Worm (Caenorhabditis elegans) whole organism, late embryonic: ENCODE data around the gene spt-5.

ENCODE experiments used
- K02D7.2 ChIP-seq: sonication (generic microtip); optimal IDR thresholded peaks from 2 replicates; lab custom pipeline; 2017; ENCODE audit warnings: mild to moderate bottlenecking, missing genetic modification characterization, missing compliant biosample characterization
- ahr-1 ChIP-seq: sonication (generic microtip); optimal IDR thresholded peaks from 2 replicates; lab custom pipeline; 2016; ENCODE audit warnings: missing genetic modification characterization, missing compliant biosample characterization
- ama-1 ChIP-seq: fragments of 150-350 bp; optimal IDR thresholded peaks from 2 replicates; lab custom pipeline; 2014
- ceh-19 ChIP-seq: fragments of 200-800 bp; sonication (Bioruptor generic); optimal IDR thresholded peaks from 2 replicates; lab custom pipeline; 2018; ENCODE audit warnings: mild to moderate bottlenecking, missing genetic modification characterization, missing compliant biosample characterization
- ceh-2 ChIP-seq: sonication (generic microtip); optimal IDR thresholded peaks from 2 replicates; lab custom pipeline; 2016; ENCODE audit warnings: missing genotype, missing genetic modification characterization, missing compliant biosample characterization
- ceh-34 ChIP-seq: sonication (generic microtip); optimal IDR thresholded peaks from 2 replicates; lab custom pipeline; 2016; ENCODE audit warnings: mild to moderate bottlenecking, missing genetic modification characterization, missing compliant biosample characterization
- elt-4 ChIP-seq: sonication (generic microtip); optimal IDR thresholded peaks from 2 replicates; lab custom pipeline; 2016; ENCODE audit warnings: missing genetic modification characterization, missing compliant biosample characterization
- lin-11 ChIP-seq: fragments of 200-800 bp; sonication (Bioruptor generic); optimal IDR thresholded peaks from 2 replicates; lab custom pipeline; 2018; ENCODE audit warnings: mild to moderate bottlenecking, missing genetic modification characterization, missing compliant biosample characterization
- nhr-11 ChIP-seq: fragments of 150-350 bp; optimal IDR thresholded peaks from 2 replicates; lab custom pipeline; 2014; ENCODE audit warnings: missing biosample characterization, missing genetic modification characterization
- npax-4 ChIP-seq: sonication (generic microtip); optimal IDR thresholded peaks from 2 replicates; lab custom pipeline; 2016; ENCODE audit warnings: missing genetic modification characterization, missing compliant biosample characterization
- pqm-1 ChIP-seq: sonication (generic microtip); optimal IDR thresholded peaks from 2 replicates; lab custom pipeline; 2016; ENCODE audit warnings: missing genetic modification characterization, missing compliant biosample characterization
- sox-4 ChIP-seq: sonication (generic microtip); optimal IDR thresholded peaks from 2 replicates; lab custom pipeline; 2017; ENCODE audit warnings: mild to moderate bottlenecking, missing genetic modification characterization, inconsistent platforms, missing compliant biosample characterization
- unc-42 ChIP-seq: sonication (generic microtip); optimal IDR thresholded peaks from 2 replicates; lab custom pipeline; 2016; ENCODE audit warnings: missing genotype, missing genetic modification characterization, missing compliant biosample characterization
- unc-86 ChIP-seq: sonication (generic microtip); optimal IDR thresholded peaks from 2 replicates; lab custom pipeline; 2016; ENCODE audit warnings: missing genetic modification characterization, missing compliant biosample characterization

ce11 chrIV:12056603-12057002, 5.3 kb downstream of the spt-5 start, which contains the start of gene K08E4.2:
- TF ChIP-seq pqm-1 (tag; lab: Kevin White, UChicago) (no peak), elt-4 (no peak), nhr-11 (tag; lab: Kevin White, UChicago) (no peak), ceh-19 (GFP tag; lab: Kevin White, UChicago) (no peak), lin-11 (tag; lab: Kevin White, UChicago) (no peak), ama-1 (no peak), K02D7.2 (tag; lab: Kevin White, UChicago) (no peak), unc-42 (no peak), unc-86 (tag; lab: Kevin White, UChicago) (no peak), ceh-2 (no peak), npax-4 (tag; lab: Kevin White, UChicago) (no peak), ceh-34 (tag; lab: Kevin White, UChicago) (no peak), sox-4 (tag; lab: Kevin White, UChicago) (no peak), ahr-1 (no peak)
